Worm (Caenorhabditis elegans): ENCODE data around the gene dct-8.

- TF ChIP-seq klf-2 (GFP tag; conservative IDR thresholded peaks at IDR 0.05) (no peak), med-1 (GFP tag; optimal IDR thresholded peaks at IDR 0.05; ENCODE audit: insufficient read depth) (no peak), flt-1 (GFP tag; IDR thresholded peaks at IDR 0.05) (no peak)
Observed at ce11 chrIV:3914462-3914861, 19.6 kb downstream of the dct-8 start, which contains the start of gene F56D6.19.
